Fruit fly (Drosophila melanogaster) Kc167 (cell line): ENCODE measurements around the gene CG14395.

Experiments used
- Sin3A ChIP-seq: fragments of >200 bp; optimal IDR thresholded peaks from 2 replicates; lab custom pipeline; 2018; ENCODE audit warnings: missing external identifiers
- h ChIP-seq: fragments of >200 bp; optimal IDR thresholded peaks from 3 replicates; lab custom pipeline; 2018; ENCODE audit warnings: missing external identifiers
- psq ChIP-seq: fragments of >200 bp; optimal IDR thresholded peaks from 2 replicates; lab custom pipeline; 2017; ENCODE audit warnings: missing external identifiers

dm6 chr3R:12650537-12650936 is 12.1 kb upstream of the CG14395 start:
- no peak for TF ChIP-seq Sin3A (lab: Kevin White, UChicago)
- no peak for TF ChIP-seq h
- no peak for TF ChIP-seq psq (lab: Kevin White, UChicago)
